Fruit fly (Drosophila melanogaster): ENCODE results near the gene cm.

The cm gene

DNA sequence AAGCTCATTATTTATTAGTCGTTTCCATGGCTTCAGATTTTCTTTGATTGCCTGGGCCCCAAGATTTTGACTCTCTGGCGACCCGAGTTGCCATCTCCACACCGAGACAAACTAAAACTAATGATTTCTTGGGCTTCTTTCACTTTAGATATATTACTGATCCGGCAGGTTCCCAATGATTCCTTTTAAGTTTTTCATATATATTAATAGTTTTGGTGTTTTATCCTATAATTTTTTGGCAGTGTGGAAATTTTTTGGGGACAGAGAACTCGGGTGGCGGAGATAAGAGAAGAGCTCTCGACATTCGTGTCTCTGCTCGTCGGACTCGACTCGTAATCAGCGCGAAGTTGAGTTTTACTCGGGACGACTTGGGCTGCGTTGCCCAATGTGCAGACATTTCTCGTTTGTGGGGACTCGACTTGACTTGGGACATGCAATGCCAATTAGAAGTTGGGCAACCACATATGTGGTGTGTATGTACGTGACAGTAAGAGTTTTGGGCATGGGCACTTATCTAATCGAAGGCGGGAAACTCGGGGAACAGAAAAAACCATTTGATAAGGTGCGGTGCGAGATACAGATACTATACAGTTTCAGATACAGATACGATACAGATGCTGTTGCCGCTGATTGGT, 9.7 kb downstream of the cm start (continued):
- TF ChIP-seq Camta (GFP tag; optimal IDR thresholded peaks at IDR 0.05) (no peak), Atf6 (GFP tag; IDR thresholded peaks at IDR 0.05) (peak; percentile 28; the same call in 1 of the 2 replicates), Chrac-16 (GFP tag; optimal IDR thresholded peaks at IDR 0.05) (peak; percentile 31), D (optimal IDR thresholded peaks at IDR 0.05) (no peak), D (GFP tag; optimal IDR thresholded peaks at IDR 0.05) (peak; percentile 49), CG7357 (GFP tag; IDR thresholded peaks at IDR 0.05) (0 out of 3 replicates have a peak, but pooled peaks have one; percentile 39), dpn (GFP tag; optimal IDR thresholded peaks at IDR 0.05) (peak in 1 of 2 experiments; percentile 24), Oli (tag; optimal IDR thresholded peaks at IDR 0.05) (peak; percentile 20), CG11398 (GFP tag; optimal IDR thresholded peaks at IDR 0.05) (no peak), CG3281 (GFP tag; optimal IDR thresholded peaks at IDR 0.05) (peak; percentile 21), MBD-R2 (GFP tag; IDR thresholded peaks at IDR 0.05) (peak; percentile 26; the same call in 1 of the 2 replicates), lbe (GFP tag; optimal IDR thresholded peaks at IDR 0.05) (peak; percentile 39), CG8924 (tag; optimal IDR thresholded peaks at IDR 0.05) (peak; percentile 49), CG10147 (GFP tag; optimal IDR thresholded peaks at IDR 0.05) (no peak), mam (GFP tag; optimal IDR thresholded peaks at IDR 0.05) (no peak), CG15269 (tag; optimal IDR thresholded peaks at IDR 0.05) (peak; percentile 60), CG33557 (GFP tag; optimal IDR thresholded peaks at IDR 0.05) (no peak), B-H2 (GFP tag; optimal IDR thresholded peaks at IDR 0.05) (no peak), CG15479 (GFP tag; optimal IDR thresholded peaks at IDR 0.05) (peak; percentile 42), HLH3B (GFP tag; IDR thresholded peaks at IDR 0.05) (peak; percentile 61), chn (GFP tag; optimal IDR thresholded peaks at IDR 0.05) (peak; percentile 49), CG7963 (GFP tag; IDR thresholded peaks at IDR 0.05; ENCODE audit: partially characterized antibody) (no peak), en (GFP tag; optimal IDR thresholded peaks at IDR 0.05) (no peak), CG2199 (GFP tag; IDR thresholded peaks at IDR 0.05) (0 out of 3 replicates have a peak, but pooled peaks have one; percentile 16), Hand (GFP tag; optimal IDR thresholded peaks at IDR 0.05) (peak; percentile 17), grn (GFP tag; optimal IDR thresholded peaks at IDR 0.05) (peak; percentile 57), Fer3 (tag; optimal IDR thresholded peaks at IDR 0.05) (peak; percentile 39), sc (optimal IDR thresholded peaks at IDR 0.05) (no peak), sc (GFP tag; optimal IDR thresholded peaks at IDR 0.05) (peak; percentile 22), klu (GFP tag; IDR thresholded peaks at IDR 0.05) (no peak), ftz-f1 (GFP tag; optimal IDR thresholded peaks at IDR 0.05) (no peak), crp (GFP tag; optimal IDR thresholded peaks at IDR 0.05) (no peak), slbo (GFP tag; IDR thresholded peaks at IDR 0.05) (peak; percentile 57; the same call in 1 of the 2 replicates), pan (optimal IDR thresholded peaks at IDR 0.05) (no peak), pan (GFP tag; optimal IDR thresholded peaks at IDR 0.05 in 1 of 2, IDR thresholded peaks at IDR 0.05 in 1 of 2) (peak in 1 of 2 experiments; percentile 74), tap (tag; optimal IDR thresholded peaks at IDR 0.05) (peak; percentile 58), CG13296 (GFP tag; optimal IDR thresholded peaks at IDR 0.05) (peak; percentile 14), CG17361 (GFP tag; IDR thresholded peaks at IDR 0.05) (peak; percentile 72), lab (GFP tag; optimal IDR thresholded peaks at IDR 0.05) (peak; percentile 80), CG18599 (GFP tag; optimal IDR thresholded peaks at IDR 0.05) (peak; percentile 75), caup (GFP tag; optimal IDR thresholded peaks at IDR 0.05; ENCODE audit: severe bottlenecking) (peak; percentile 39), CG3407 (GFP tag; optimal IDR thresholded peaks at IDR 0.05) (no peak), jigr1 (GFP tag; IDR thresholded peaks at IDR 0.05) (no peak), org-1 (GFP tag; optimal IDR thresholded peaks at IDR 0.05) (peak; percentile 39), CG8290 (GFP tag; optimal IDR thresholded peaks at IDR 0.05) (no peak), CG8290 (tag; optimal IDR thresholded peaks at IDR 0.05) (peak; percentile 1 to 9), hbn (GFP tag; IDR thresholded peaks at IDR 0.05; ENCODE audit: partially characterized antibody) (no peak), CG10979 (tag; optimal IDR thresholded peaks at IDR 0.05) (peak; percentile 35), Hey (tag; optimal IDR thresholded peaks at IDR 0.05) (no peak), zf30C (GFP tag; optimal IDR thresholded peaks at IDR 0.05) (peak; percentile 77)
